Worm (Caenorhabditis elegans) whole organism, young adult: ENCODE results near the gene cyp-33A1.

Experiments used
- B0261.1 ChIP-seq: sonication (generic microtip); optimal IDR thresholded peaks from 2 replicates; lab custom pipeline; 2016; ENCODE audit warnings: mild to moderate bottlenecking, missing genetic modification characterization, moderate library complexity, missing compliant biosample characterization
- F10E7.11 ChIP-seq: sonication (generic microtip); optimal IDR thresholded peaks from 2 replicates; lab custom pipeline; 2017; ENCODE audit warnings: mild to moderate bottlenecking, missing genetic modification characterization, moderate library complexity, missing compliant biosample characterization
- F33H1.4 ChIP-seq: fragments of 200-800 bp; sonication (Bioruptor generic); IDR thresholded peaks from 2 replicates; pipeline ENCODE4 v1.3.6; 2022; ENCODE audit warnings: missing genetic modification reagents, missing genetic modification characterization, missing compliant biosample characterization
- F57C9.4 ChIP-seq: sonication (generic microtip); optimal IDR thresholded peaks from 2 replicates; lab custom pipeline; 2017; ENCODE audit warnings: mild to moderate bottlenecking, missing genetic modification characterization, missing compliant biosample characterization
- K11D2.4 ChIP-seq: fragments of 200-800 bp; sonication (Bioruptor generic); IDR thresholded peaks from 2 replicates; pipeline ENCODE4 v1.3.6; 2022; ENCODE audit warnings: missing genetic modification reagents, missing genetic modification characterization, missing compliant biosample characterization
- Y53F4B.3 ChIP-seq: fragments of 200-800 bp; sonication (Bioruptor generic); IDR thresholded peaks from 2 replicates; pipeline ENCODE4 v1.3.6; 2022; ENCODE audit warnings: missing genetic modification reagents, missing genetic modification characterization, missing compliant biosample characterization
- Y53G8AR.9 ChIP-seq: fragments of 200-800 bp; sonication (Bioruptor generic); conservative IDR thresholded peaks from 2 replicates; pipeline ENCODE4 v1.3.6; 2022; ENCODE audit warnings: missing genetic modification reagents, missing genetic modification characterization, missing compliant biosample characterization
- Y79H2A.3 ChIP-seq: fragments of 200-800 bp; sonication (Bioruptor generic); conservative IDR thresholded peaks from 2 replicates; pipeline ENCODE4 v1.3.6; 2022; ENCODE audit warnings: missing genetic modification reagents, missing genetic modification characterization, missing compliant biosample characterization
- ama-1 ChIP-seq, 3 experiments: fragments of 150-350 bp in 1 of 3; sonication (generic microtip) in 2 of 3; optimal IDR thresholded peaks; 2 replicates each; lab custom pipeline; 2014 to 2018; ENCODE audit warnings: missing biosample characterization in 2 of 3, missing genetic modification characterization in 2 of 3, missing genetic modification reagents in 2 of 3
- bed-1 ChIP-seq: fragments of 200-800 bp; sonication (Bioruptor generic); IDR thresholded peaks from 2 replicates; pipeline ENCODE4 v1.3.6; 2022; ENCODE audit warnings: missing genetic modification reagents, missing genetic modification characterization, missing compliant biosample characterization
- ceh-91 ChIP-seq: fragments of 200-800 bp; sonication (Bioruptor generic); IDR thresholded peaks from 2 replicates; pipeline ENCODE4 v1.3.6; 2022; ENCODE audit warnings: missing genetic modification reagents, missing genetic modification characterization, missing compliant biosample characterization
- die-1 ChIP-seq: sonication (generic microtip); optimal IDR thresholded peaks from 2 replicates; lab custom pipeline; 2016; ENCODE audit warnings: missing genotype, mild to moderate bottlenecking, missing genetic modification characterization, missing compliant biosample characterization
- dox-1 ChIP-seq: fragments of 200-800 bp; sonication (Bioruptor generic); IDR thresholded peaks from 2 replicates; pipeline ENCODE4 v1.3.6; 2022; ENCODE audit warnings: missing genetic modification reagents, missing genetic modification characterization, missing compliant biosample characterization
- dpl-1 ChIP-seq: fragments of 150-350 bp; optimal IDR thresholded peaks from 2 replicates; lab custom pipeline; 2014; ENCODE audit warnings: missing biosample characterization, missing genetic modification reagents, missing genetic modification characterization
- egl-18 ChIP-seq: fragments of 200-800 bp; sonication (Bioruptor generic); IDR thresholded peaks from 2 replicates; pipeline ENCODE4 v1.3.6; 2022; ENCODE audit warnings: missing genetic modification reagents, missing genetic modification characterization, missing compliant biosample characterization
- ekl-4 ChIP-seq: fragments of 200-800 bp; sonication (Bioruptor generic); IDR thresholded peaks from 2 replicates; pipeline ENCODE4 v1.3.6; 2022; ENCODE audit warnings: missing genetic modification reagents, missing genetic modification characterization, missing compliant biosample characterization
- hlh-12 ChIP-seq: sonication (generic microtip); optimal IDR thresholded peaks from 2 replicates; lab custom pipeline; 2016; ENCODE audit warnings: missing genetic modification characterization, missing compliant biosample characterization
- hmg-1.2 ChIP-seq: fragments of 200-800 bp; sonication (Bioruptor generic); IDR thresholded peaks from 2 replicates; pipeline ENCODE4 v1.3.6; 2022; ENCODE audit warnings: missing genetic modification reagents, missing genetic modification characterization, missing compliant biosample characterization
- lag-1 ChIP-seq: fragments of 200-800 bp; sonication (Bioruptor generic); IDR thresholded peaks from 2 replicates; pipeline ENCODE4 v1.3.6; 2022; ENCODE audit warnings: missing genetic modification reagents, missing genetic modification characterization, missing compliant biosample characterization
- lin-26 ChIP-seq: fragments of 200-800 bp; sonication (Bioruptor generic); IDR thresholded peaks from 2 replicates; pipeline ENCODE4 v1.3.6; 2022; ENCODE audit warnings: missing genetic modification reagents, missing genetic modification characterization, missing compliant biosample characterization
- lin-35 ChIP-seq, 3 experiments: fragments of 150-350 bp in 2 of 3; sonication (generic microtip) in 1 of 3; optimal IDR thresholded peaks; 2 replicates each; lab custom pipeline; 2014 to 2018; ENCODE audit warnings: missing biosample characterization in 3 of 3, missing genetic modification characterization in 3 of 3, missing genetic modification reagents in 3 of 3
- lir-1 ChIP-seq: fragments of 200-800 bp; sonication (Bioruptor generic); conservative IDR thresholded peaks from 2 replicates; pipeline ENCODE4 v1.3.6; 2022; ENCODE audit warnings: missing genetic modification reagents, missing genetic modification characterization, missing compliant biosample characterization
- mxl-1 ChIP-seq: sonication (generic microtip); optimal IDR thresholded peaks from 2 replicates; lab custom pipeline; 2016; ENCODE audit warnings: missing genetic modification characterization, missing compliant biosample characterization
- nhr-120 ChIP-seq: fragments of 200-800 bp; sonication (Bioruptor generic); IDR thresholded peaks from 2 replicates; pipeline ENCODE4 v1.3.6; 2022; ENCODE audit warnings: missing genetic modification characterization, missing compliant biosample characterization
- nhr-27 ChIP-seq: fragments of 200-800 bp; sonication (Bioruptor generic); optimal IDR thresholded peaks from 2 replicates; lab custom pipeline; 2018; ENCODE audit warnings: mild to moderate bottlenecking, missing genetic modification characterization, moderate library complexity, missing compliant biosample characterization
- nhr-80 ChIP-seq: sonication (generic microtip); optimal IDR thresholded peaks from 2 replicates; lab custom pipeline; 2016; ENCODE audit warnings: missing genetic modification characterization, missing compliant biosample characterization
- rec-8 ChIP-seq, 2 experiments: sonication (generic microtip); optimal IDR thresholded peaks; 2 replicates each; lab custom pipeline; 2016; ENCODE audit warnings: mild to moderate bottlenecking in 2 of 2, missing genetic modification characterization in 2 of 2, missing genetic modification reagents in 2 of 2, missing genotype in 2 of 2, missing biosample characterization in 1 of 2, missing compliant biosample characterization in 1 of 2, moderate library complexity in 1 of 2
- rpc-1 ChIP-seq, 2 experiments: fragments of 150-350 bp in 1 of 2; sonication (generic microtip) in 1 of 2; optimal IDR thresholded peaks; 2 replicates each; lab custom pipeline; 2014 to 2018; ENCODE audit warnings: missing biosample characterization in 1 of 2, missing genetic modification characterization in 1 of 2, missing genetic modification reagents in 1 of 2, missing genotype in 1 of 2
- snpc-4 ChIP-seq, 5 experiments: fragments of 150-350 bp in 1 of 5; sonication (generic microtip) in 4 of 5; optimal IDR thresholded peaks; 2 replicates each; lab custom pipeline; 2014 to 2018; ENCODE audit warnings: missing genetic modification characterization in 5 of 5, missing biosample characterization in 3 of 5, antibody characterized with exemption in 2 of 5, mild to moderate bottlenecking in 2 of 5, missing compliant biosample characterization in 2 of 5, missing genotype in 2 of 5, moderate library complexity in 2 of 5, missing genetic modification reagents in 1 of 5
- sptf-2 ChIP-seq: fragments of 200-800 bp; sonication (Bioruptor generic); optimal IDR thresholded peaks from 2 replicates; lab custom pipeline; 2018; ENCODE audit warnings: mild to moderate bottlenecking, missing genetic modification characterization, missing compliant biosample characterization
- tbp1 ChIP-seq: fragments of 200-800 bp; sonication (Bioruptor generic); optimal IDR thresholded peaks from 2 replicates; lab custom pipeline; 2018; ENCODE audit warnings: mild to moderate bottlenecking, missing genetic modification characterization, missing compliant biosample characterization
- tlf-1 ChIP-seq: fragments of 200-800 bp; sonication (Bioruptor generic); optimal IDR thresholded peaks from 2 replicates; lab custom pipeline; 2018; ENCODE audit warnings: mild to moderate bottlenecking, missing genetic modification characterization, missing compliant biosample characterization
- xnd-1 ChIP-seq: sonication (generic microtip); optimal IDR thresholded peaks from 2 replicates; lab custom pipeline; 2016; ENCODE audit warnings: missing genotype, missing genetic modification reagents, missing genetic modification characterization, missing compliant biosample characterization
- zim-3 ChIP-seq: sonication (generic microtip); optimal IDR thresholded peaks from 2 replicates; lab custom pipeline; 2017; ENCODE audit warnings: mild to moderate bottlenecking, missing genetic modification characterization, moderate library complexity, missing compliant biosample characterization
- ztf-25 ChIP-seq: fragments of 200-800 bp; sonication (Bioruptor generic); IDR thresholded peaks from 2 replicates; pipeline ENCODE4 v1.3.6; 2022; ENCODE audit warnings: missing genetic modification reagents, missing genetic modification characterization, missing compliant biosample characterization
- ztf-26 ChIP-seq: sonication (generic microtip); optimal IDR thresholded peaks from 2 replicates; lab custom pipeline; 2017; ENCODE audit warnings: missing genetic modification characterization, missing compliant biosample characterization

cyp-33A1 gene

ce11 chrV:7686189-7686588 is 4.9 kb upstream of the cyp-33A1 start, which contains the start of the genes nhr-94 and nhr-152:
Gene nhr-94 (minus strand): TSS chrV:7686335.
Gene nhr-152 (plus strand): TSS chrV:7686350.
- no peak for TF ChIP-seq lag-1 (GFP tag; lab: Robert Waterston, UW)
- no peak for TF ChIP-seq ama-1 (optimal IDR thresholded peaks at IDR 0.05; lab: Kevin White, UChicago)
- TF ChIP-seq ama-1 (GFP tag; optimal IDR thresholded peaks at IDR 0.05; lab: Kevin White, UChicago), result no peak
- no peak for TF ChIP-seq lin-35 (GFP tag; optimal IDR thresholded peaks at IDR 0.05; lab: Kevin White, UChicago)
- no peak for TF ChIP-seq hlh-12 (tag; lab: Kevin White, UChicago)
- TF ChIP-seq F10E7.11 (tag; lab: Kevin White, UChicago), result no peak
- TF ChIP-seq ceh-91 (GFP tag; lab: Robert Waterston, UW), result no peak
- TF ChIP-seq dox-1, result no peak
- no peak for TF ChIP-seq nhr-27 (tag; lab: Kevin White, UChicago)
- TF ChIP-seq, all 124 proteins: peak for 0

ce11 chrV:7683907-7684655 is 2.8 kb upstream of the cyp-33A1 start, which contains the start of gene sre-11:
Gene sre-11 (minus strand): TSS chrV:7683957.
- TF ChIP-seq snpc-4 (GFP tag; optimal IDR thresholded peaks at IDR 0.05; lab: Kevin White, UChicago), result no peak
- no peak for TF ChIP-seq snpc-4 (tag; optimal IDR thresholded peaks at IDR 0.05; lab: Kevin White, UChicago)
- no peak for TF ChIP-seq xnd-1 (tag; lab: Kevin White, UChicago)
- no peak for TF ChIP-seq Y53F4B.3
- TF ChIP-seq nhr-80 (tag; lab: Kevin White, UChicago), result no peak
- TF ChIP-seq die-1 (tag; lab: Kevin White, UChicago), result no peak
- TF ChIP-seq K11D2.4 (GFP tag; lab: Robert Waterston, UW), result no peak
- no peak for TF ChIP-seq F10E7.11 (tag; lab: Kevin White, UChicago)

ce11 chrV:7675904-7676303 is 5.4 kb downstream of the cyp-33A1 start, which contains the start of gene C12D5.3:
Gene C12D5.3 (plus strand): TSS chrV:7676204.
- TF ChIP-seq B0261.1 (tag; lab: Kevin White, UChicago), result no peak
- no peak for TF ChIP-seq Y53G8AR.9 (GFP tag; lab: Robert Waterston, UW)
- no peak for TF ChIP-seq rpc-1 (optimal IDR thresholded peaks at IDR 0.05; lab: Kevin White, UChicago)
- no peak for TF ChIP-seq rpc-1 (tag; optimal IDR thresholded peaks at IDR 0.05; lab: Kevin White, UChicago)

ce11 chrV:7672258-7672657 is 9.0 kb downstream of the cyp-33A1 start, which contains the start of gene C12D5.4:
Gene C12D5.4 (plus strand): TSS chrV:7672558.
- no peak for TF ChIP-seq tbp1 (GFP tag; lab: Kevin White, UChicago)
- no peak for TF ChIP-seq dpl-1 (GFP tag; lab: Kevin White, UChicago)
- TF ChIP-seq dox-1, result no peak
- no peak for TF ChIP-seq Y79H2A.3
- TF ChIP-seq ztf-25 (GFP tag; lab: Robert Waterston, UW), result no peak
- no peak for TF ChIP-seq F33H1.4 (GFP tag; lab: Robert Waterston, UW)
- TF ChIP-seq F10E7.11 (tag; lab: Kevin White, UChicago), result no peak
- TF ChIP-seq Y53G8AR.9 (GFP tag; lab: Robert Waterston, UW), result no peak
- no peak for TF ChIP-seq F57C9.4 (tag; lab: Kevin White, UChicago)
- TF ChIP-seq nhr-120 (GFP tag; lab: Robert Waterston, UW), result no peak

- no peak for TF ChIP-seq lin-35 (GFP tag; optimal IDR thresholded peaks at IDR 0.05; lab: Kevin White, UChicago)
These were observed 13.3 kb downstream of the cyp-33A1 start, which contains the start of gene C12D5.5 for ce11 chrV:7667940-7668339. Gene C12D5.5 (plus strand): TSS chrV:7668240.

ce11 chrV:7653567-7653966 is 27.7 kb downstream of the cyp-33A1 start, which contains the start of gene srh-200:
Gene srh-200 (minus strand): TSS chrV:7653667.
- no peak for TF ChIP-seq lin-35 (GFP tag; optimal IDR thresholded peaks at IDR 0.05; lab: Kevin White, UChicago)
- no peak for TF ChIP-seq ekl-4 (GFP tag; lab: Robert Waterston, UW)
- no peak for TF ChIP-seq lag-1 (GFP tag; lab: Robert Waterston, UW)
- TF ChIP-seq rec-8 (tag; optimal IDR thresholded peaks at IDR 0.05; lab: Kevin White, UChicago), result no peak
- no peak for TF ChIP-seq hmg-1.2 (GFP tag; lab: Robert Waterston, UW)
- TF ChIP-seq lin-26 (GFP tag; lab: Robert Waterston, UW), result no peak
- no peak for TF ChIP-seq egl-18
- TF ChIP-seq Y53G8AR.9 (GFP tag; lab: Robert Waterston, UW), result no peak
- TF ChIP-seq ztf-26, result no peak
- no peak for TF ChIP-seq sptf-2
- TF ChIP-seq lir-1, result no peak
- no peak for TF ChIP-seq zim-3
- no peak for TF ChIP-seq bed-1 (GFP tag; lab: Robert Waterston, UW)
- no peak for TF ChIP-seq tlf-1 (GFP tag; lab: Kevin White, UChicago)
- no peak for TF ChIP-seq mxl-1 (tag; lab: Kevin White, UChicago)
